Fruit fly (Drosophila melanogaster) whole organism, adult: ENCODE measurements around the gene CG2267.

Experiments used
- CG11617 ChIP-seq: fragments of 200-800 bp; sonication (Bioruptor generic); optimal IDR thresholded peaks from 2 replicates; lab custom pipeline; 2017; ENCODE audit warnings: mild to moderate bottlenecking, missing biosample characterization, missing genetic modification reagents, missing genetic modification characterization
- CG12768 ChIP-seq: fragments of 200-800 bp; sonication (Bioruptor generic); optimal IDR thresholded peaks from 2 replicates; lab custom pipeline; 2017; ENCODE audit warnings: missing biosample characterization, missing genetic modification characterization, mild to moderate bottlenecking, moderate library complexity, missing genetic modification reagents
- CG14711 ChIP-seq: fragments of 200-800 bp; sonication (Bioruptor generic); optimal IDR thresholded peaks from 2 replicates; lab custom pipeline; 2018; ENCODE audit warnings: missing biosample characterization, mild to moderate bottlenecking, missing genetic modification characterization, moderate library complexity
- CG1620 ChIP-seq: fragments of 200-800 bp; sonication (Bioruptor generic); optimal IDR thresholded peaks from 2 replicates; lab custom pipeline; 2016; ENCODE audit warnings: missing biosample characterization, missing genetic modification characterization
- CG33017 ChIP-seq: fragments of 200-800 bp; sonication (Bioruptor generic); optimal IDR thresholded peaks from 2 replicates; lab custom pipeline; 2018; ENCODE audit warnings: missing biosample characterization, mild to moderate bottlenecking, missing genetic modification characterization, moderate library complexity
- CG5204 ChIP-seq: fragments of 200-800 bp; sonication (Bioruptor generic); optimal IDR thresholded peaks from 2 replicates; lab custom pipeline; 2016; ENCODE audit warnings: missing biosample characterization, missing genetic modification characterization
- CG7045 ChIP-seq: fragments of 200-800 bp; sonication (Bioruptor generic); optimal IDR thresholded peaks from 2 replicates; lab custom pipeline; 2017; ENCODE audit warnings: missing biosample characterization, mild to moderate bottlenecking, missing genetic modification characterization
- CG7101 ChIP-seq: fragments of 200-800 bp; sonication (Bioruptor generic); optimal IDR thresholded peaks from 2 replicates; lab custom pipeline; 2018; ENCODE audit warnings: missing biosample characterization, mild to moderate bottlenecking, missing genetic modification characterization, moderate library complexity
- Clk ChIP-seq: fragments of 200-800 bp; sonication (Bioruptor generic); optimal IDR thresholded peaks from 2 replicates; lab custom pipeline; 2017; ENCODE audit warnings: missing biosample characterization, missing genetic modification characterization
- Crg-1 ChIP-seq: fragments of 200-800 bp; sonication (Bioruptor generic); optimal IDR thresholded peaks from 2 replicates; lab custom pipeline; 2016; ENCODE audit warnings: missing biosample characterization, missing genetic modification characterization
- Hr96 ChIP-seq: fragments of 200-800 bp; sonication (Bioruptor generic); optimal IDR thresholded peaks from 2 replicates; lab custom pipeline; 2016; ENCODE audit warnings: missing biosample characterization, missing genetic modification characterization
- Mnt ChIP-seq: fragments of 200-800 bp; sonication (Bioruptor generic); optimal IDR thresholded peaks from 2 replicates; lab custom pipeline; 2016; ENCODE audit warnings: missing biosample characterization, mild to moderate bottlenecking, missing genetic modification characterization
- bab1 ChIP-seq: fragments of 200-800 bp; sonication (Bioruptor generic); optimal IDR thresholded peaks from 3 replicates; lab custom pipeline; 2019; ENCODE audit warnings: missing biosample characterization, mild to moderate bottlenecking, missing genetic modification characterization, moderate library complexity
- cic ChIP-seq: fragments of 200-800 bp; sonication (Bioruptor generic); optimal IDR thresholded peaks from 2 replicates; lab custom pipeline; 2017; ENCODE audit warnings: missing biosample characterization, mild to moderate bottlenecking, missing genetic modification characterization, moderate library complexity
- cnc ChIP-seq, 2 experiments: fragments of >200 bp; optimal IDR thresholded peaks; 2 replicates each; lab custom pipeline; 2017
- kay ChIP-seq: fragments of 200-800 bp; sonication (Bioruptor generic); peaks from one replicate; lab custom pipeline; 2016; ENCODE audit warnings: missing biosample characterization, missing genetic modification characterization, borderline replicate concordance
- ovo ChIP-seq: fragments of 200-800 bp; sonication (Bioruptor generic); optimal IDR thresholded peaks from 2 replicates; lab custom pipeline; 2016; ENCODE audit warnings: missing biosample characterization, missing genetic modification characterization
- pad ChIP-seq: fragments of 200-800 bp; sonication (Bioruptor generic); optimal IDR thresholded peaks from 3 replicates; lab custom pipeline; 2017; ENCODE audit warnings: missing biosample characterization, missing genetic modification characterization, mild to moderate bottlenecking, moderate library complexity, missing genetic modification reagents
- tj ChIP-seq: fragments of 200-800 bp; sonication (Bioruptor generic); optimal IDR thresholded peaks from 3 replicates; lab custom pipeline; 2017; ENCODE audit warnings: missing biosample characterization, mild to moderate bottlenecking, missing genetic modification characterization, moderate library complexity
- toe ChIP-seq: fragments of 200-800 bp; sonication (Bioruptor generic); optimal IDR thresholded peaks from 2 replicates; lab custom pipeline; 2016; ENCODE audit warnings: missing biosample characterization, missing genetic modification characterization

Gene CG2267

dm6 chr3R:30590237-30590636 is 38.6 kb downstream of the CG2267 start:
- TF ChIP-seq pad (GFP tag; lab: Kevin White, UChicago) (no peak), CG11617 (GFP tag; lab: Kevin White, UChicago) (no peak), CG7045 (GFP tag; lab: Kevin White, UChicago) (no peak), Mnt (GFP tag; lab: Kevin White, UChicago) (no peak), Clk (GFP tag; lab: Kevin White, UChicago) (no peak), CG7101 (tag; lab: Kevin White, UChicago) (no peak), Crg-1 (GFP tag; lab: Kevin White, UChicago) (no peak), CG1620 (GFP tag; lab: Kevin White, UChicago) (no peak), CG12768 (GFP tag; lab: Kevin White, UChicago) (no peak), cic (GFP tag; lab: Kevin White, UChicago) (no peak), CG33017 (tag; lab: Kevin White, UChicago) (no peak), Hr96 (GFP tag; lab: Kevin White, UChicago) (no peak), cnc (optimal IDR thresholded peaks at IDR 0.05; lab: Kevin White, UChicago) (no peak), tj (no peak), ovo (GFP tag; lab: Kevin White, UChicago) (no peak)

DNA sequence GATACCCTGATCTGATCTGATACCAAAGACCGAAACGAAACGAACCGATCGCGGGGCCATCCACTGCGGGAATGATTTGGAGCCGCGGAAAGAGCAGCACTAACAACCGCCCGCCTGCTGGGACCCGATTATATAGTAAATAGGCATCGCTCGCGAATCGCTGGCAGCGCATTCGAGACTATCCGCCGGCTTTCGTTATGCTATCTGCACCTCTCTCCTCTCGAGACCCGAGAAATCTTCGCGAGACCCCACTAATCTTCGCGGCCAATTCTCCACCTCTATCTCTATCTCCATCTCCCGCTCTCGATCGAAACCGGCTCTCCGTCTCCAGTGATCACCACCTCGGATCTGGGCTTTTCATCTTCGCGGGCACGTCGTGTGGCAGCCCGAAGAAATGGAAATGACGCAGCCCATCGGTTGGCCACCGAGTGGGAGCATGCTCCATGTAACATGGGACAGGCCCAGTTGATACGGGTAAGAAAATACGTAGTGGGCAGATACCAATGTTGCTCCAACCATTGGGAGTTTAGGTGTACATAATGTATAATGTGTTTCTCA is 41.6 kb downstream of the CG2267 start, which contains the start of gene CG9717:
Gene CG9717, minus strand, starts transcription at position 107 of the 558 bp plus-strand sequence.
- peak; percentile 3 for TF ChIP-seq kay (GFP tag; lab: Kevin White, UChicago)
- no peak for TF ChIP-seq ovo (GFP tag; lab: Kevin White, UChicago)

dm6 chr3R:30583542-30583941 is 45.3 kb downstream of the CG2267 start, which contains the start of gene Rpt6R:
Gene Rpt6R, minus strand, starts transcription at chr3R:30583697.
- TF ChIP-seq Hr96 (GFP tag; lab: Kevin White, UChicago) (no peak), kay (GFP tag; lab: Kevin White, UChicago) (peak; percentile 51), pad (GFP tag; lab: Kevin White, UChicago) (no peak)

DNA sequence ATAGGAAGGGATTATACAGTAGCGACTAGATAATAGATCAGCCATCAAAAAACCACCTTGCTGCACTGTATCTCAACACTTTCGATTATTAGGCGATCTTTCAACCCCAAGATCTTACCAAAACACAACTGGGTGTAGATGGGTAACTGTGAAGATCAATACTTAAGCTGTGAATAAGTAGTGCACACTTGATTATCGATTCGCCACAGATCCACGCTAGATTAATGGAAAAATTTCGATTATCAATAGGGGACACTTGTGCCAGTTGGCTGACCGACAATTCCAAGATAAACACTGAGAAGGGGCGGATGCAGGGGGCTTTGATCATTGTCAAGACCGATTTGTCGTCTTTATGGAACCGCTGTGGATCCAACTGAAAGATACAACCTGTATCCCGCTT is 49.7 kb downstream of the CG2267 start, which contains the start of gene CG9702:
Gene CG9702, plus strand, starts transcription at position 301 of the 400 bp plus-strand sequence.
- no peak for TF ChIP-seq CG12768 (GFP tag; lab: Kevin White, UChicago)
- no peak for TF ChIP-seq Mnt (GFP tag; lab: Kevin White, UChicago)
- TF ChIP-seq Crg-1 (GFP tag; lab: Kevin White, UChicago) = no peak
- no peak for TF ChIP-seq Hr96 (GFP tag; lab: Kevin White, UChicago)
- TF ChIP-seq pad (GFP tag; lab: Kevin White, UChicago) = no peak
- TF ChIP-seq cnc (optimal IDR thresholded peaks at IDR 0.05; lab: Kevin White, UChicago) = no peak
- no peak for TF ChIP-seq CG33017 (tag; lab: Kevin White, UChicago)
- no peak for TF ChIP-seq kay (GFP tag; lab: Kevin White, UChicago)
- no peak for TF ChIP-seq CG1620 (GFP tag; lab: Kevin White, UChicago)
- TF ChIP-seq ovo (GFP tag; lab: Kevin White, UChicago) = no peak
- no peak for TF ChIP-seq CG7045 (GFP tag; lab: Kevin White, UChicago)
- no peak for TF ChIP-seq tj
- TF ChIP-seq toe (GFP tag; lab: Kevin White, UChicago) = no peak
- no peak for TF ChIP-seq CG14711 (tag; lab: Kevin White, UChicago)
- TF ChIP-seq cic (GFP tag; lab: Kevin White, UChicago) = no peak
- TF ChIP-seq Clk (GFP tag; lab: Kevin White, UChicago) = no peak
- TF ChIP-seq CG11617 (GFP tag; lab: Kevin White, UChicago) = no peak
- no peak for TF ChIP-seq CG7101 (tag; lab: Kevin White, UChicago)
- TF ChIP-seq CG5204 (GFP tag; lab: Kevin White, UChicago) = no peak
- no peak for TF ChIP-seq bab1 (GFP tag; lab: Kevin White, UChicago)
